Worm (Caenorhabditis elegans) whole organism, L4/young adult: ENCODE results near the gene R08C7.4.

ENCODE experiments used
- dao-5 ChIP-seq: sonication (generic microtip); optimal IDR thresholded peaks from 2 replicates; lab custom pipeline; 2016; ENCODE audit warnings: missing genotype, missing genetic modification characterization, moderate library complexity, missing compliant biosample characterization
- him-1 ChIP-seq: sonication (generic microtip); optimal IDR thresholded peaks from 2 replicates; lab custom pipeline; 2016; ENCODE audit warnings: missing genotype, missing genetic modification reagents, missing genetic modification characterization, missing compliant biosample characterization

DNA sequence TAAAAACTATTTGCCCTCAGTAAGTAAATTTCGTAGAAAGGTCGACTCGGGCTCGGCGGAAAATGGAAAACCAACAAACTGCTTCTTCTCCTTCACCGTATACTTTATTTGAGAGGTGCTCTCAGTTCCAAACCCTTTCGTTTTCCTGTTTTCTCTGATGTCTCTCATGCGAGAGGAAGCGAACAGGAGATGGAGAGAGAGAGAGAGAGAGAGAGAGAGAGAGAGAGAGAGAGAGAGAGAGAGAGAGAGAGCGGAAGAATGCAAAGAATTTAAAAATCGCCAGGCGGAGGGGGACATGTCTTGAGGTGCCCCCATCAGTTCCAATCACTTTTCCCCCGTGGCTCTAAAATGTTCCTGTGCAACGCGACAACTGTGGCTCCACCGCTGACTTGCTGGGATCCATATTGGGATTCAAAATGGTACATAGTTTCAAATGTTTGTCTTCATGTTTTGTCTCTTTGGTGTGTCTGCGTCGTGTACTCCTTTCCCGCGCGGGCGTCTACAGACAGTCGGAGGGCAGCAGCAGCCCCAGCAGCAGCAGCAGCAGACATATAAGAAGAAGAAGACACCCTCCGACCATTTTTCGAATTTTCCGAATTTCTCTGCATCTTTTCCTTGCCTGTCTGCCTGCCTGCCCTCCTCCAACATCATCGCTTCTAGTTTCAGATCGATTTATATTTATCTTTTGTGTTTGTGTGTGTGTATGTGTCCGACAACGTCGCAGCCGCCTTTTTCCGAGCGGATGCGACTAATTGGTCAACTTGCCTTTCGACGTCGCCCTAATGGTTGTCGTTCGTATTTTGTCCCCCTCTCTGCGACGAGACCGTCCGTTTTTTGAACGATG is 19.7 kb downstream of the R08C7.4 start, which contains the start of gene R08C7.11:
- TF ChIP-seq dao-5 (tag; lab: Kevin White, UChicago): no peak
- no peak for TF ChIP-seq him-1 (tag; lab: Kevin White, UChicago)
